Worm (Caenorhabditis elegans): ENCODE data around the gene srh-301.
"Not testable (repeated sequence)": the region's sequence is repeated elsewhere in the genome, so short reads cannot be mapped to it uniquely, and the experiment has no call there.

DNA sequence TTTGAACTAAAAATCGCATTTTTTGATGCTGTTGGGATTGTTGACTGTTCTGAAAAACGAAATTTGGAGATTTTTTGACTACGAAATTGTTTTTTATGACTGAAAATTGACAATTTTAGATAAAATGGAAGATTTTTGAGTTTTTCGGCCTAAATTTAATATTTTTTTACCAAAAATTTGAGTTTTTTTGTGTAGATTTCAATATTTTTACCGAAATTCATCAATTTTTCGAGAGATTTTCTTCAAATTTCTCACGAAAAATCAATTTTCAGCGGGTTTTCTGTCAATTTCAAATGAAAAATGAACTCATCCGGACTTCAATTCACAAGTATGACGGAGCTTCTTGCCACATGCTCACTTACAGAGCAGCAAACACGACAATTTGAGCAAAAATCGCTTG lies 40.6 kb downstream of the srh-301 start, which contains the start of gene Y59A8A.8:
- TF ChIP-seq ceh-13 (GFP tag; optimal IDR thresholded peaks at IDR 0.05); ceh-36 (tag; optimal IDR thresholded peaks at IDR 0.05); scrt-1 (GFP tag; IDR thresholded peaks at IDR 0.05); ama-1 (optimal IDR thresholded peaks at IDR 0.05); flt-1 (GFP tag; IDR thresholded peaks at IDR 0.05); F13C5.2 (tag; optimal IDR thresholded peaks at IDR 0.05); aly-1 (tag; optimal IDR thresholded peaks at IDR 0.05): not testable (repeated sequence)

Data from whole organism, early embryonic.